Worm (Caenorhabditis elegans): ENCODE data around the gene srv-6.

The srv-6 gene

ce11 chrX:4307559-4308005, 50.7 kb downstream of the srv-6 start (continued):
- TF ChIP-seq F52B5.7 (tag; optimal IDR thresholded peaks at IDR 0.05) (no peak), madf-3 (GFP tag; IDR thresholded peaks at IDR 0.05) (no peak)
